Fruit fly (Drosophila melanogaster) whole organism, embryonic: ENCODE measurements around the gene CG17593.

ENCODE experiments used
- ATbp ChIP-seq: fragments of 200-800 bp; sonication (Bioruptor generic); optimal IDR thresholded peaks from 2 replicates; lab custom pipeline; 2017; ENCODE audit warnings: missing biosample characterization, mild to moderate bottlenecking, missing genetic modification characterization, missing genetic modification reagents
- BEAF-32 ChIP-seq: fragments of 200-800 bp; sonication (Bioruptor generic); optimal IDR thresholded peaks from 3 replicates; lab custom pipeline; 2017; ENCODE audit warnings: missing biosample characterization, missing genetic modification characterization, mild to moderate bottlenecking, moderate library complexity, missing genetic modification reagents
- CG10209 ChIP-seq: fragments of 200-800 bp; sonication (Bioruptor generic); optimal IDR thresholded peaks from 3 replicates; lab custom pipeline; 2017; ENCODE audit warnings: missing biosample characterization, mild to moderate bottlenecking, missing genetic modification characterization, missing genetic modification reagents
- CG10979 ChIP-seq: fragments of 200-800 bp; sonication (Bioruptor generic); optimal IDR thresholded peaks from 2 replicates; lab custom pipeline; 2018; ENCODE audit warnings: missing biosample characterization, mild to moderate bottlenecking, missing genetic modification characterization, moderate library complexity
- CG11085 ChIP-seq: fragments of 200-800 bp; sonication (Bioruptor generic); IDR thresholded peaks from 2 replicates; pipeline ENCODE4 v1.3.6; 2022; ENCODE audit warnings: missing biosample characterization, missing genetic modification characterization
- CG13424 ChIP-seq: fragments of 200-800 bp; sonication (Bioruptor generic); optimal IDR thresholded peaks from 2 replicates; lab custom pipeline; 2019; ENCODE audit warnings: missing biosample characterization, mild to moderate bottlenecking, missing genetic modification characterization, moderate library complexity
- CG13624 ChIP-seq: fragments of 200-800 bp; sonication (Bioruptor generic); optimal IDR thresholded peaks from 2 replicates; lab custom pipeline; 2016; ENCODE audit warnings: missing biosample characterization, missing genetic modification characterization
- CG14710 ChIP-seq: fragments of 200-800 bp; sonication (Bioruptor generic); optimal IDR thresholded peaks from 3 replicates; lab custom pipeline; 2019; ENCODE audit warnings: missing biosample characterization, mild to moderate bottlenecking, missing genetic modification characterization, moderate library complexity
- CG15073 ChIP-seq: fragments of 200-800 bp; sonication (Bioruptor generic); optimal IDR thresholded peaks from 2 replicates; lab custom pipeline; 2016; ENCODE audit warnings: missing biosample characterization, missing genetic modification characterization
- CG1792 ChIP-seq: fragments of 200-800 bp; sonication (Bioruptor generic); optimal IDR thresholded peaks from 2 replicates; lab custom pipeline; 2016; ENCODE audit warnings: missing biosample characterization, missing genetic modification characterization
- CG18599 ChIP-seq: fragments of 200-800 bp; sonication (Bioruptor generic); optimal IDR thresholded peaks from 3 replicates; lab custom pipeline; 2017; ENCODE audit warnings: missing biosample characterization, missing genetic modification characterization, mild to moderate bottlenecking, moderate library complexity, missing genetic modification reagents
- CG30020 ChIP-seq: fragments of 200-800 bp; optimal IDR thresholded peaks from 2 replicates; lab custom pipeline; 2019; ENCODE audit warnings: missing biosample characterization, mild to moderate bottlenecking, missing genetic modification characterization, moderate library complexity
- CG34376 ChIP-seq: fragments of 200-800 bp; sonication (Bioruptor generic); optimal IDR thresholded peaks from 2 replicates; lab custom pipeline; 2018; ENCODE audit warnings: missing biosample characterization, mild to moderate bottlenecking, missing genetic modification characterization
- CG8388 ChIP-seq: fragments of 200-800 bp; sonication (Bioruptor generic); optimal IDR thresholded peaks from 2 replicates; lab custom pipeline; 2019; ENCODE audit warnings: missing biosample characterization, mild to moderate bottlenecking, missing genetic modification characterization, moderate library complexity
- CG8924 ChIP-seq: fragments of 200-800 bp; optimal IDR thresholded peaks from 3 replicates; lab custom pipeline; 2019; ENCODE audit warnings: missing biosample characterization, mild to moderate bottlenecking, missing genetic modification characterization, moderate library complexity
- CG9215 ChIP-seq: fragments of 200-800 bp; sonication (Bioruptor generic); IDR thresholded peaks from 2 replicates; pipeline ENCODE4 v1.3.6; 2022; ENCODE audit warnings: missing biosample characterization, missing genetic modification characterization
- CG9876 ChIP-seq: fragments of 200-800 bp; sonication (Bioruptor generic); optimal IDR thresholded peaks from 2 replicates; lab custom pipeline; 2016; ENCODE audit warnings: missing biosample characterization, missing genetic modification characterization
- Deaf1 ChIP-seq: fragments of 200-800 bp; optimal IDR thresholded peaks from 3 replicates; lab custom pipeline; 2019; ENCODE audit warnings: missing biosample characterization, mild to moderate bottlenecking, missing genetic modification characterization, moderate library complexity
- Dfd ChIP-seq, 2 experiments: fragments of >200 bp; optimal IDR thresholded peaks; 2 replicates each; lab custom pipeline; 2017; ENCODE audit warnings: missing biosample characterization in 2 of 2, missing genetic modification characterization in 2 of 2
- Drgx ChIP-seq: fragments of 200-800 bp; sonication (Bioruptor generic); IDR thresholded peaks from 2 replicates; pipeline ENCODE4 v1.3.6; 2022; ENCODE audit warnings: missing biosample characterization, missing genetic modification characterization
- HLH4C ChIP-seq: fragments of 200-800 bp; sonication (Bioruptor generic); IDR thresholded peaks from 3 replicates; pipeline ENCODE4 v1.3.6; 2022; ENCODE audit warnings: missing biosample characterization, missing genetic modification characterization; ENCODE audit not compliant: partially characterized antibody
- Hand ChIP-seq: fragments of 200-800 bp; sonication (Bioruptor generic); optimal IDR thresholded peaks from 2 replicates; lab custom pipeline; 2017; ENCODE audit warnings: mild to moderate bottlenecking, missing biosample characterization, missing genetic modification reagents, missing genetic modification characterization
- HmgD ChIP-seq: fragments of 200-800 bp; sonication (Bioruptor generic); optimal IDR thresholded peaks from 3 replicates; lab custom pipeline; 2016; ENCODE audit warnings: missing biosample characterization, missing genetic modification characterization
- Lpt ChIP-seq: fragments of >200 bp; optimal IDR thresholded peaks from 2 replicates; lab custom pipeline; 2018; ENCODE audit warnings: missing biosample characterization, missing genetic modification characterization
- MBD-R2 ChIP-seq: fragments of 200-800 bp; sonication (Bioruptor generic); IDR thresholded peaks from 2 replicates; pipeline ENCODE4 v1.3.6; 2022; ENCODE audit warnings: missing biosample characterization, missing genetic modification characterization
- Myb ChIP-seq: fragments of 200-800 bp; sonication (Bioruptor generic); optimal IDR thresholded peaks from 2 replicates; lab custom pipeline; 2016; ENCODE audit warnings: missing biosample characterization, missing genetic modification characterization
- NK7.1 ChIP-seq: fragments of 200-800 bp; sonication (Bioruptor generic); optimal IDR thresholded peaks from 3 replicates; lab custom pipeline; 2016; ENCODE audit warnings: missing biosample characterization, missing genetic modification characterization
- Nf-YC ChIP-seq: fragments of 200-800 bp; optimal IDR thresholded peaks from 3 replicates; lab custom pipeline; 2019; ENCODE audit warnings: missing biosample characterization, mild to moderate bottlenecking, missing genetic modification characterization, moderate library complexity
- NfI ChIP-seq: fragments of 200-800 bp; sonication (Bioruptor generic); optimal IDR thresholded peaks from 3 replicates; lab custom pipeline; 2018; ENCODE audit warnings: missing biosample characterization, mild to moderate bottlenecking, missing genetic modification characterization, moderate library complexity
- Ptx1 ChIP-seq: fragments of 200-800 bp; sonication (Bioruptor generic); IDR thresholded peaks from 2 replicates; pipeline ENCODE4 v1.3.6; 2022; ENCODE audit warnings: missing biosample characterization, missing genetic modification characterization
- Rfx ChIP-seq: fragments of 200-800 bp; sonication (Bioruptor generic); IDR thresholded peaks from 2 replicates; pipeline ENCODE4 v1.3.6; 2022; ENCODE audit warnings: missing biosample characterization, missing genetic modification characterization
- Sox102F ChIP-seq: fragments of 200-800 bp; sonication (Bioruptor generic); optimal IDR thresholded peaks from 2 replicates; lab custom pipeline; 2018; ENCODE audit warnings: missing biosample characterization, mild to moderate bottlenecking, missing genetic modification characterization, moderate library complexity
- Taf1 ChIP-seq: fragments of 200-800 bp; sonication (Bioruptor generic); IDR thresholded peaks from 2 replicates; pipeline ENCODE4 v1.3.6; 2022; ENCODE audit warnings: missing biosample characterization, missing genetic modification characterization
- aop ChIP-seq: fragments of 200-800 bp; sonication (Bioruptor generic); IDR thresholded peaks from 2 replicates; pipeline ENCODE4 v1.3.6; 2022; ENCODE audit warnings: missing biosample characterization, missing genetic modification characterization
- ase ChIP-seq: fragments of 200-800 bp; sonication (Bioruptor generic); IDR thresholded peaks from 3 replicates; pipeline ENCODE4 v1.3.6; 2022; ENCODE audit warnings: missing biosample characterization, missing genetic modification characterization
- bowl ChIP-seq: fragments of 200-800 bp; sonication (Bioruptor generic); IDR thresholded peaks from 2 replicates; pipeline ENCODE4 v1.3.6; 2022; ENCODE audit warnings: missing biosample characterization, missing genetic modification characterization
- cad ChIP-seq: fragments of >200 bp; optimal IDR thresholded peaks from 2 replicates; lab custom pipeline; 2017; ENCODE audit warnings: missing biosample characterization, missing genetic modification characterization
- chif ChIP-seq, 2 experiments: fragments of 200-800 bp; sonication (Bioruptor generic); optimal IDR thresholded peaks; 3 replicates each; lab custom pipeline; 2016; ENCODE audit warnings: missing biosample characterization in 2 of 2, missing genetic modification characterization in 2 of 2
- danr ChIP-seq: fragments of 200-800 bp; sonication (Bioruptor generic); IDR thresholded peaks from 2 replicates; pipeline ENCODE4 v1.3.6; 2022; ENCODE audit warnings: missing biosample characterization, missing genetic modification characterization
- grn ChIP-seq: fragments of 200-800 bp; sonication (Bioruptor generic); optimal IDR thresholded peaks from 3 replicates; lab custom pipeline; 2017; ENCODE audit warnings: missing biosample characterization, missing genetic modification characterization
- h ChIP-seq: fragments of >200 bp; optimal IDR thresholded peaks from 2 replicates; lab custom pipeline; 2017
- hb ChIP-seq: fragments of 200-800 bp; sonication (Bioruptor generic); IDR thresholded peaks from 3 replicates; pipeline ENCODE4 v1.3.6; 2022; ENCODE audit warnings: missing biosample characterization, missing genetic modification characterization; ENCODE audit not compliant: partially characterized antibody
- hbn ChIP-seq: fragments of 200-800 bp; sonication (Bioruptor generic); IDR thresholded peaks from 2 replicates; pipeline ENCODE4 v1.3.6; 2022; ENCODE audit warnings: missing biosample characterization, missing genetic modification characterization; ENCODE audit not compliant: partially characterized antibody
- lola ChIP-seq, 3 experiments: fragments of >200 bp in 2 of 3; fragments of 200-800 bp in 1 of 3; sonication (Bioruptor generic) in 1 of 3; optimal IDR thresholded peaks; 2 replicates each; lab custom pipeline; 2017 to 2019; ENCODE audit warnings: missing biosample characterization in 3 of 3, missing genetic modification characterization in 3 of 3, mild to moderate bottlenecking in 1 of 3, moderate library complexity in 1 of 3
- mirr ChIP-seq: fragments of 200-800 bp; sonication (Bioruptor generic); optimal IDR thresholded peaks from 3 replicates; lab custom pipeline; 2018; ENCODE audit warnings: missing biosample characterization, mild to moderate bottlenecking, missing genetic modification characterization
- org-1 ChIP-seq: fragments of 200-800 bp; sonication (Bioruptor generic); optimal IDR thresholded peaks from 2 replicates; lab custom pipeline; 2017; ENCODE audit warnings: missing biosample characterization, missing genetic modification characterization
- sc ChIP-seq, 3 experiments: fragments of >200 bp in 2 of 3; fragments of 200-800 bp in 1 of 3; sonication (Bioruptor generic) in 1 of 3; optimal IDR thresholded peaks; 2 replicates in 2 of 3; 3 replicates in 1 of 3; lab custom pipeline; 2017; ENCODE audit warnings: mild to moderate bottlenecking in 1 of 3, missing biosample characterization in 1 of 3, missing genetic modification characterization in 1 of 3, missing genetic modification reagents in 1 of 3
- shn ChIP-seq: fragments of 200-800 bp; sonication (Bioruptor generic); optimal IDR thresholded peaks from 3 replicates; lab custom pipeline; 2016; ENCODE audit warnings: missing biosample characterization, missing genetic modification characterization
- tna ChIP-seq: fragments of 200-800 bp; sonication (Bioruptor generic); IDR thresholded peaks from 2 replicates; pipeline ENCODE4 v1.3.6; 2022; ENCODE audit warnings: missing biosample characterization, missing genetic modification characterization; ENCODE audit not compliant: partially characterized antibody
- trem ChIP-seq: fragments of 200-800 bp; optimal IDR thresholded peaks from 3 replicates; lab custom pipeline; 2019; ENCODE audit warnings: missing biosample characterization, mild to moderate bottlenecking, missing genetic modification characterization, moderate library complexity
- zfh1 ChIP-seq: fragments of 200-800 bp; sonication (Bioruptor generic); IDR thresholded peaks from 3 replicates; pipeline ENCODE4 v1.3.6; 2022; ENCODE audit warnings: missing biosample characterization, missing genetic modification characterization

Gene CG17593

DNA sequence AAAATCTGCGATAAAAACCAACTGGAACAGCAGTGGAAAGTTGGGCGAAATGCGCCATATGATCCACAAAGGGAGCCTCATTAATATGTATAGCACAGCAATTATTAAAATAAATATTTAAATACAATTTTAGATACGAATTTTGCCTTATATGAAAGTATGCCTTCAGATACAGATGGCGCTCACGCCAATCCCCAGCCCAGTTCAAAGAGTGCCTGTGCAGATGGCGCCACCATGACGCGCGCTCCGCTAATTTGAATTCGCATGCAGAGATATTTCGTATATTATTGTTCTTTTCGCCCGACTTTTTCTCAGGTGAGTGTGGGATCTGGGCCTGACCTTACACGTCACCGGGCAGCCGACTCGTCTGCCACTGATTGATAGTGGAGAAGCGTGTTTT, 42.4 kb upstream of the CG17593 start, which contains the start of gene Pgant4 (continued):
- TF ChIP-seq CG9215 (GFP tag; lab: Robert Waterston, UW) = peak; percentile 28; the same call in 1 of the 2 replicates
- TF ChIP-seq CG8924 (tag; lab: Kevin White, UChicago) = no peak
- no peak for TF ChIP-seq hb (GFP tag; lab: Robert Waterston, UW)
- TF ChIP-seq ATbp (GFP tag; lab: Kevin White, UChicago) = no peak
- peak; percentile 75 for TF ChIP-seq NfI (GFP tag; lab: Kevin White, UChicago)
- peak; percentile 37 for TF ChIP-seq CG10209 (GFP tag; lab: Kevin White, UChicago)
- no peak for TF ChIP-seq CG13424 (tag; lab: Kevin White, UChicago)
- TF ChIP-seq CG11085 (GFP tag; lab: Robert Waterston, UW) = peak; percentile 69; the same call in 1 of the 2 replicates
- TF ChIP-seq Lpt (GFP tag; lab: Kevin White, UChicago) = no peak
- peak; percentile 37 for TF ChIP-seq Nf-YC (tag; lab: Kevin White, UChicago)
- no peak for TF ChIP-seq sc (optimal IDR thresholded peaks at IDR 0.05; lab: Kevin White, UChicago)
- TF ChIP-seq sc (GFP tag; optimal IDR thresholded peaks at IDR 0.05; lab: Kevin White, UChicago) = no peak
- TF ChIP-seq grn (GFP tag; lab: Kevin White, UChicago) = no peak
- no peak for TF ChIP-seq Hand (GFP tag; lab: Kevin White, UChicago)
- peak; percentile 52; the same call in 1 of the 3 replicates for TF ChIP-seq ase (GFP tag; lab: Robert Waterston, UW)
- no peak for TF ChIP-seq danr (GFP tag; lab: Robert Waterston, UW)
- no peak for TF ChIP-seq Drgx
- TF ChIP-seq CG9876 (GFP tag; lab: Kevin White, UChicago) = peak; percentile 32
- TF ChIP-seq aop = no peak
- no peak for TF ChIP-seq bowl (GFP tag; lab: Robert Waterston, UW)
- peak; percentile 13 for TF ChIP-seq CG34376 (GFP tag; lab: Kevin White, UChicago)
- peak; percentile 33 for TF ChIP-seq CG13624 (GFP tag; lab: Kevin White, UChicago)
- TF ChIP-seq trem = no peak
- peak; percentile 88 for TF ChIP-seq Rfx (GFP tag; lab: Robert Waterston, UW)
- TF ChIP-seq hbn = no peak
- TF ChIP-seq mirr (GFP tag; lab: Kevin White, UChicago) = no peak
- no peak for TF ChIP-seq CG8388 (GFP tag; lab: Kevin White, UChicago)
- TF ChIP-seq Myb (GFP tag; lab: Kevin White, UChicago) = peak; percentile 27
- no peak for TF ChIP-seq org-1 (GFP tag; lab: Kevin White, UChicago)
- TF ChIP-seq lola (GFP tag; optimal IDR thresholded peaks at IDR 0.05; lab: Kevin White, UChicago) = no peak
- no peak for TF ChIP-seq MBD-R2
- TF ChIP-seq CG1792 (GFP tag; lab: Kevin White, UChicago) = no peak
- TF ChIP-seq cad = no peak
- peak; percentile 78 for TF ChIP-seq Ptx1 (GFP tag; lab: Robert Waterston, UW)
- no peak for TF ChIP-seq CG18599 (GFP tag; lab: Kevin White, UChicago)
- peak; percentile 47 for TF ChIP-seq CG10979
- no peak for TF ChIP-seq CG30020
- TF ChIP-seq Taf1 = peak; percentile 48; the same call in 1 of the 2 replicates
- TF ChIP-seq zfh1 (GFP tag; lab: Robert Waterston, UW) = peak; percentile 51; the same call in 2 of the 3 replicates
- TF ChIP-seq Dfd (GFP tag; optimal IDR thresholded peaks at IDR 0.05; lab: Kevin White, UChicago) = no peak
- TF ChIP-seq shn (GFP tag; lab: Kevin White, UChicago) = no peak
- TF ChIP-seq Sox102F (GFP tag; lab: Kevin White, UChicago) = no peak
- peak; percentile 1 to 48 for TF ChIP-seq chif (GFP tag; optimal IDR thresholded peaks at IDR 0.05; lab: Kevin White, UChicago)
- TF ChIP-seq HLH4C (GFP tag; lab: Robert Waterston, UW) = no peak
- TF ChIP-seq tna = no peak
- peak; percentile 1 for TF ChIP-seq HmgD (GFP tag; lab: Kevin White, UChicago)
- TF ChIP-seq h (lab: Kevin White, UChicago) = no peak
- peak; percentile 19 for TF ChIP-seq BEAF-32
- TF ChIP-seq CG15073 (GFP tag; lab: Kevin White, UChicago) = no peak
- TF ChIP-seq NK7.1 (GFP tag; lab: Kevin White, UChicago) = no peak
- no peak for TF ChIP-seq CG14710 (tag; lab: Kevin White, UChicago)
- TF ChIP-seq Deaf1 (tag; lab: Kevin White, UChicago) = no peak
